Worm (Caenorhabditis elegans): ENCODE measurements around the gene Y97E10AR.4.

DNA sequence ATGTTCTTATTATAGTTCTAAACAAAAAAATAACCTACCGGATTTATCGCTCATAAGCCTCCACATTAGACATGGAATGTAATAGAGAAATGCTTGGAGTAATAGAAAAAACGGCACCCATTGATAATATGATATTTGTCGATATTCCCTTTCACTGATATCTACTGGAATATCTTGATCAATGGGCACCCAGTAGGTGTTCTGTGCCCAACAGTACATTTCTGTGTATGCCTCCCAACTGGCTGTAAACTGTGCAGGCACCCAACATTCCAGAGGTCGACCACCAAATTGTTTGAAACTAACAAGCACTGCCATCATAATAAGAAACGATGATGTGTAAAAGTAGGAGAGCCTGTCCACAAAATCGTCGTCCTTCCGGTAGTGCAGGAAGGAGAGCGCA, 45.6 kb downstream of the Y97E10AR.4 start:
- no peak for TF ChIP-seq him-1 (tag; optimal IDR thresholded peaks at IDR 0.05)
- no peak for TF ChIP-seq dao-5 (tag; optimal IDR thresholded peaks at IDR 0.05)
